Fruit fly (Drosophila melanogaster): ENCODE data around the gene CG8519.

CG8519 gene

DNA sequence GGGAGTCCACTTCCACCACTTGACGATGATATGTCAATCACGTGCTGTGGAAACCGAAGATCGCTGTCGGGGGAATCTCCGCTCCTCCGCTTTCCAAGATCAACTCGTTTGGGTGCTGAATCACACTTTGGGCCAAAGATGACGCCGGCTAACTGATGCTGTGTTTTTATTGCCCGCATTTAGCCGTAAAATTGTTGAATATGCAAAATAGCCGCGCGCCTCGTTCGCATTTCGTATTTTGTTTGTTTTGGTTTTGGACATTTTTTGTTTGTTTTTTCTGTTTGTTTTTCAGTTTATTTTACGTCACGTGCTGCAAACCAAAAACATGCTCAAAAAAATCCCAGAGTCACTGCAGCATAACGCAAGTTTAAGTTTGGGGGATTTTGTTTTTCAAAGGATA lies 18.7 kb downstream of the CG8519 start:
- no peak for TF ChIP-seq rn (GFP tag; IDR thresholded peaks at IDR 0.05)
- TF ChIP-seq D1 (tag; optimal IDR thresholded peaks at IDR 0.05) = no peak
- TF ChIP-seq CG13204 (GFP tag; optimal IDR thresholded peaks at IDR 0.05) = no peak
- no peak for TF ChIP-seq CG17806 (tag; optimal IDR thresholded peaks at IDR 0.05)
- TF ChIP-seq gl (tag; optimal IDR thresholded peaks at IDR 0.05) = no peak
- TF ChIP-seq CG8159 (tag; optimal IDR thresholded peaks at IDR 0.05) = no peak

DNA sequence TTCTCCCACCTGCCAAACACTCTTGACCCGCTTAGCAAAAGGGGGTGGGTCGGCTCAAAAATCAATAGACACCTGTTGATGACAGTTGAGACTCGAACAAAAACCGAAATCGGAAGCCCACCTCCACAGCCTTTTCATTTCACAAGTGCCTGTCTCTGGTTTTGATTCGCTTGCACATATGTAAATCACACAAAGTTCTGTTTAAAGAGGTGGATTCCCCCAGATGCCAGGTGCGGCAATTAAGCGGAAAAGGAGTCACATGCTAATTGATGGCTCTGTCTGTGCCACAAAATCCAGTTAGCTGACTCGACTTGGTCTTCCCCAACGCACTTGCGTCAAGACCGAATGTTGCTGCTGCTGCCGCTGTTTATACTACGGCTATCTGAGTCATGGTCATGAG lies 19.9 kb downstream of the CG8519 start:
- TF ChIP-seq CG13204 (GFP tag; optimal IDR thresholded peaks at IDR 0.05) = no peak
- TF ChIP-seq CG32121 (GFP tag; IDR thresholded peaks at IDR 0.05) = no peak
- no peak for TF ChIP-seq Snoo (tag; optimal IDR thresholded peaks at IDR 0.05)
- TF ChIP-seq CG12605 (GFP tag; IDR thresholded peaks at IDR 0.05) = no peak
- TF ChIP-seq Pif1B (GFP tag; optimal IDR thresholded peaks at IDR 0.05) = no peak
- TF ChIP-seq CG14655 (GFP tag; optimal IDR thresholded peaks at IDR 0.05) = no peak
- no peak for TF ChIP-seq Pif1A (GFP tag; optimal IDR thresholded peaks at IDR 0.05)
- TF ChIP-seq CG10348 (GFP tag; IDR thresholded peaks at IDR 0.05) = no peak
- TF ChIP-seq CG8301 (tag; optimal IDR thresholded peaks at IDR 0.05) = no peak
- TF ChIP-seq EcR (GFP tag; optimal IDR thresholded peaks at IDR 0.05) = no peak

DNA sequence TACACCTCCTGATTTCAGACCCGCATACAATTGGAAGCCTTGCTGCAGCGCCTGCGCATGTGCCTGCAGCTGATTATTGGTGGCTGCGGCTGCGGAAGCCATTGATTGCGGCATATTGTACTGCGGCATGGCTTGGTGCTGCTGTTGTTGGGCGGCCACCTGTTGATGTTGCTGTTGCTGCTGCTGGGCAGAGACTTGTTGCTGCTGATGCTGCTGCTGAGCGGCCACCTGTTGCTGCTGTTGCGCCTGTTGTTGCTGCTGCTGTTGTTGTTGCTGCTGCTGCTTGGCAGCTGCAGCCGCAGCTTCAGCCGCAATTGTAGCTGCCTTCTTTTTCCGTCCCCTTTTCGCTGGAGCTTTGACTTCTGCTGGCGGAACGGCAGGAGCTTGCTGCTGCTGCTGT lies 26.4 kb downstream of the CG8519 start:
- TF ChIP-seq CG12605 (GFP tag; IDR thresholded peaks at IDR 0.05) = peak; percentile 69
- no peak for TF ChIP-seq gl (tag; optimal IDR thresholded peaks at IDR 0.05)

DNA sequence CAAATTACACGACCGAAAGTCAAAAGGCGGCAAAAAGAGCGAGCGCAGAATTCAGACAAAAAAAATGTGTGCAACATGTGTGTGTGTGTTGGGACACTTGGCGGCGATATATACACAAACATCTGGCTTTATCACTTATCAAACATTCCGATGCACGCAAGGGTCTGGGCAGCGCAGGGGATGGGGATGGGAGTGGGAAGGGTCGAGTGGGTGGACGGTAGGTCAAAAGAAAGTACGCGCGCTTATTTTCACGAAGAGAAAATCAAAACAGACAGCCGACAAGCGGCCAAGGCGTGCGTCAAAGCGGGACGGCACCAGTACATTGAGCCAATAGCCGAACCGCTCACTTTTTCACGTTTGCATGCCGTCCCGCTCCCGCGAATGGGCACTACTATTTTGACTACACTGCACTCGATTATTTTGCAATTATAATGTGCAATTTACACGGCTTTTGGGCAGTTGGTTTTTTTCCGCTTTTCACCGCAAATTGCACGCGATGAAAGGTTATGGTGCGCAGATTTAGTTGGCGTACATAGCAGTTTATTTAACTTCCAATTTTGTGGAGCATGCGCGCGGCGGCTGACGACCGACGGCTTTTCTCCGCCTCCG lies 37.6 kb downstream of the CG8519 start:
- TF ChIP-seq CG32121 (GFP tag; IDR thresholded peaks at IDR 0.05) (0 out of 2 replicates have a peak, but pooled peaks have one; percentile 28), Ets98B (GFP tag; IDR thresholded peaks at IDR 0.05) (peak; percentile 44; the same call in 1 of the 2 replicates), CG8159 (tag; optimal IDR thresholded peaks at IDR 0.05) (no peak), CG17806 (tag; optimal IDR thresholded peaks at IDR 0.05) (no peak), Pif1B (GFP tag; optimal IDR thresholded peaks at IDR 0.05) (no peak), Snoo (tag; optimal IDR thresholded peaks at IDR 0.05) (no peak), CG4496 (GFP tag; IDR thresholded peaks at IDR 0.05) (peak; percentile 55; the same call in 1 of the 3 replicates), fd96Ca (GFP tag; IDR thresholded peaks at IDR 0.05) (peak; percentile 41; the same call in 1 of the 3 replicates), CG15710 (tag; optimal IDR thresholded peaks at IDR 0.05) (no peak)

DNA sequence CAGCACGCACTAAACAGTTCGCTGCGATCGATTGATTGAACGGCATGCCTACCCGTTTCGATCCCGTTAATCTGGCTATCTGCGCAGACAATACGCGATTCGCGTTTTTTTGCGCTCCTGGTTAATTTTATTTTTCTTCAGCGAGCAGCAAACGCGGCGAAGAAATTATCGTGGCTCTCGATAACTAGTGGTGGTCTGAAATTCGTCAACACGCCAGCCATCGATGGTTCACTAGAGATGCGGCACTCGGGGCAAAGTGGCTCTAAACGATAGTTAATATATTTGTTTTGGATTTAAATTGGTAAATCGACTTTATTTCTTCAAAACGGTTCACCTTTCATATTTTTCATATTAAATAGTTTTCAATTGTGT lies 38.3 kb downstream of the CG8519 start, which contains the start of gene dikar:
Gene dikar (minus strand): TSS at position 191 of the 372 bp plus-strand sequence.
- TF ChIP-seq Ets98B (GFP tag; IDR thresholded peaks at IDR 0.05) (no peak; the same call in 1 of the 2 replicates), CG15710 (tag; optimal IDR thresholded peaks at IDR 0.05) (peak; percentile 23), EcR (GFP tag; optimal IDR thresholded peaks at IDR 0.05) (no peak), CG9948 (tag; optimal IDR thresholded peaks at IDR 0.05) (peak; percentile 14), Snoo (tag; optimal IDR thresholded peaks at IDR 0.05) (no peak), CG4496 (GFP tag; IDR thresholded peaks at IDR 0.05) (peak; percentile 51; the same call in 2 of the 3 replicates), Pif1A (GFP tag; optimal IDR thresholded peaks at IDR 0.05) (no peak), CG8159 (tag; optimal IDR thresholded peaks at IDR 0.05) (peak; percentile 8), CG12605 (GFP tag; IDR thresholded peaks at IDR 0.05) (no peak), fd96Ca (GFP tag; IDR thresholded peaks at IDR 0.05) (peak; percentile 58; the same call in 1 of the 3 replicates)

DNA sequence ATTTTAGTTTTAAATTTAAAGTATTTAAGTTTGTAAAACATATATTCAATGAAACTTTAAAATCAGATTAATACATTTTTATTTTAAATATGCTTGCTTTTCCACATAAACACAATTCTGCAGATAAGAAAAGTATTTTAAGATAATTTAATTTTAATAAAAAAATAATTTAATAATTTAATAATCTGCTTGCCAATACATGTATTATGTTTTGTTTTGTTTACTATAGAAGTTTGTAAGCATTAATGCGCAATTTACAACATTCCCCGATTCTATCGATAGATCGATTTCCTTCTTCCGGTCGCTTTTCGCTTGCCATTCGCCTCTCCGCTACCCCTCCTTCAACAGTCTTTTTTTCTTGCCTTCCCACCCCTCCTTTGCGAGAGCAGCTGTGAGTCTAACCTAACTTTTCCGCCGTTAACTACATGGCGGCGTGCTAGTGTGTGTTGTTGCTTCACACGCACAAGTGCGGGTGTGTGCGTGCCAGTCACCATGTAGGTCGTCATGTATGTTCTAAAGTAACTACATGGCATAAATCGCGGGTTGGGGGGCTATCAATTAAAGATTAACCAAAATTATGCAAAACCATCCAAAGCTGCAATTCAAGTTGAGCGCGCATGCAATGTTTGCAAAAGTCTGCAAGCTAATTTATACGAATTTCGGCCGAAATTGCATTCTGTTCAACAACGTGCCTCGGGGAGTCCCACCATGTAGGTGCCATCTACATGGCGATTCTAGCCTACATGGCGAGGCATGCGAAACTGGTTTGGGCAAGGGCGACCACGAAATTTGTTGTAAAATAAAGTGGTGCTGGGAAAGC lies 38.9 kb downstream of the CG8519 start:
- peak; percentile 3 for TF ChIP-seq EcR (GFP tag; optimal IDR thresholded peaks at IDR 0.05)
- TF ChIP-seq CG34367 (tag; optimal IDR thresholded peaks at IDR 0.05) = peak; percentile 8
- no peak for TF ChIP-seq CG8301 (tag; optimal IDR thresholded peaks at IDR 0.05)
- TF ChIP-seq Ets98B (GFP tag; IDR thresholded peaks at IDR 0.05) = peak; percentile 27
- peak; percentile 31; the same call in 1 of the 3 replicates for TF ChIP-seq fd96Ca (GFP tag; IDR thresholded peaks at IDR 0.05)
- TF ChIP-seq CG8159 (tag; optimal IDR thresholded peaks at IDR 0.05) = no peak
- 0 out of 3 replicates have a peak, but pooled peaks have one; percentile 28 for TF ChIP-seq CG4496 (GFP tag; IDR thresholded peaks at IDR 0.05)

DNA sequence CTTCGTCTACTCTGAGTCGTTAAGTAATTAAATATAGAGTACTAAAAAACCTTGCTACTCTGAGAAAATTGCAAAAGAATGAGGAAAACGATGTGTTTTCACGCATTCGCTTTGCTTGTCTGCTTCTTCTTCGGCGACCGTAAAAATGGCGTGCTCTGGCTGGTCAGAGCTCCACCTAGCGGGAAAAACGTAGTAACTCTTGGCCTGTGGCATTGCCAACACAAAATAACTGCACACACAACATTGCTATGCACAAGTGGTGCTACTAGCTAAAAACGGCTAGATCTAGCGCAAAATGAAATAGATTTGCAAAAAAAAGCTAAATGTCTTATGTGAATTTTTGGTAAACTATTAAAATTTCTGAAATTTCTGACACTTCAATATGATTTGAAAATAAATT lies 42.5 kb downstream of the CG8519 start:
- TF ChIP-seq CG14655 (GFP tag; optimal IDR thresholded peaks at IDR 0.05) (no peak), EcR (GFP tag; optimal IDR thresholded peaks at IDR 0.05) (no peak), rn (GFP tag; IDR thresholded peaks at IDR 0.05) (no peak), CG34367 (tag; optimal IDR thresholded peaks at IDR 0.05) (no peak), gl (tag; optimal IDR thresholded peaks at IDR 0.05) (no peak), CG15710 (tag; optimal IDR thresholded peaks at IDR 0.05) (peak; percentile 48), Pif1B (GFP tag; optimal IDR thresholded peaks at IDR 0.05) (no peak), CG4496 (GFP tag; IDR thresholded peaks at IDR 0.05) (peak; percentile 55; the same call in 1 of the 3 replicates), CG32121 (GFP tag; IDR thresholded peaks at IDR 0.05) (no peak; the same call in 1 of the 2 replicates), fd96Ca (GFP tag; IDR thresholded peaks at IDR 0.05) (no peak), CG12605 (GFP tag; IDR thresholded peaks at IDR 0.05) (0 out of 2 replicates have a peak, but pooled peaks have one; percentile 17), Snoo (tag; optimal IDR thresholded peaks at IDR 0.05) (peak; percentile 47), CG8301 (tag; optimal IDR thresholded peaks at IDR 0.05) (no peak), Pif1A (GFP tag; optimal IDR thresholded peaks at IDR 0.05) (no peak), Ets98B (GFP tag; IDR thresholded peaks at IDR 0.05) (peak; percentile 31; the same call in 1 of the 2 replicates), CG17806 (tag; optimal IDR thresholded peaks at IDR 0.05) (no peak), CG9948 (tag; optimal IDR thresholded peaks at IDR 0.05) (no peak), CG8159 (tag; optimal IDR thresholded peaks at IDR 0.05) (peak; percentile 28), CG13204 (GFP tag; optimal IDR thresholded peaks at IDR 0.05) (no peak), D1 (tag; optimal IDR thresholded peaks at IDR 0.05) (no peak), CG10348 (GFP tag; IDR thresholded peaks at IDR 0.05) (no peak)
